Worm (Caenorhabditis elegans) whole organism, late embryonic: ENCODE results near the gene nlp-60.

Experiments used
- dmd-4 ChIP-seq: sonication (generic microtip); optimal IDR thresholded peaks from 2 replicates; lab custom pipeline; 2016; ENCODE audit warnings: borderline replicate concordance, missing genetic modification characterization, missing compliant biosample characterization
- ets-4 ChIP-seq: sonication (generic microtip); optimal IDR thresholded peaks from 2 replicates; lab custom pipeline; 2016; ENCODE audit warnings: missing genetic modification characterization, missing compliant biosample characterization
- nfya-1 ChIP-seq: sonication (generic microtip); optimal IDR thresholded peaks from 2 replicates; lab custom pipeline; 2017; ENCODE audit warnings: missing genetic modification characterization, mild to moderate bottlenecking, missing compliant biosample characterization, antibody characterized with exemption, moderate library complexity
- nhr-11 ChIP-seq: fragments of 150-350 bp; optimal IDR thresholded peaks from 2 replicates; lab custom pipeline; 2014; ENCODE audit warnings: missing biosample characterization, missing genetic modification characterization
- pqm-1 ChIP-seq: sonication (generic microtip); optimal IDR thresholded peaks from 2 replicates; lab custom pipeline; 2016; ENCODE audit warnings: missing genetic modification characterization, missing compliant biosample characterization
- unc-86 ChIP-seq: sonication (generic microtip); optimal IDR thresholded peaks from 2 replicates; lab custom pipeline; 2016; ENCODE audit warnings: missing genetic modification characterization, missing compliant biosample characterization

DNA sequence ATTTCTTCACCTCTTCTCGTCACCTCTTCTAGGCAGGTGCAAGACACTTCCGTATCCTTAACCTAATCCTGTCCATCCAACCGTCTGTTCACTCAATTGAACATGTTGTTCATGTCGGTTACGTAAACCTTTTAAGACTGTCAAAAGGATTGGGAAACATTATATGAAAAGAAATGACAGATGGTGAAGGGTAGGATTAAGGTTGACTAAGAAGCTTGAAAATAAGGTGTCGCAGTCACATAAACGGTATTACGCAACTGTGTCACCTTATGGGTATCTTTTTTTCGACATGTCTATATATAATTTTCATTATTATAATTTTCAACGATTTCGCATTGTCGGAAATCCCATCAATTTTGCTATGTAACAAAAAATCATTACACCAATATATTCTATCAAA is 43.7 kb upstream of the nlp-60 start:
- no peak for TF ChIP-seq pqm-1 (tag; lab: Kevin White, UChicago)
- TF ChIP-seq dmd-4 (tag; lab: Kevin White, UChicago) = no peak
- no peak for TF ChIP-seq nhr-11 (tag; lab: Kevin White, UChicago)
- TF ChIP-seq ets-4 (tag; lab: Kevin White, UChicago) = no peak
- no peak for TF ChIP-seq nfya-1 (tag; lab: Kevin White, UChicago)
- no peak for TF ChIP-seq unc-86 (tag; lab: Kevin White, UChicago)
